Worm (Caenorhabditis elegans): ENCODE results near the gene F18A11.2.
A peak's percentile ranks its signal among the peaks of the same experiment; 100 is the strongest.
"Not testable (repeated sequence)": the region's sequence is repeated elsewhere in the genome, so short reads cannot be mapped to it uniquely, and the experiment has no call there.

The F18A11.2 gene

DNA sequence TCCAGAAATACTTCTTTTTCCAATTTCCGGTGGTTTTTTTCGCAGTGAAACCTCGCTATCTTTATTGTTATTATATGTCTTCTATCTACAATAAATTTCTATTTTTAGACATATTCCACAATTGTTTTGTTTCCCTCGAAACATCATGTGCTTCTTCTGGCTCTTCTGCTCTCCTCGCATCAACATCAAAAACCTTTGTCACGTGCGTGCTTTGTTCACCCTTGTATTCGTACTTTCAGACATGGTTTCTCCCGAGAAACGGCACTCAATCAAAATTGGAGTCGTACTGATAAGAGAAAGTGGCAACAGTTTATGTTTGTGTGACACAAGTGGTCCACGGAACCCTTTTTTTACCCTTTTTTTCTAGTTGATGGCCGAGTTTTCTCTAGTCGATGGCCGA is 46.2 kb downstream of the F18A11.2 start:
- TF ChIP-seq mbf-1 (tag; optimal IDR thresholded peaks at IDR 0.05) (no peak), gmeb-1 (tag; optimal IDR thresholded peaks at IDR 0.05) (peak; percentile 34), sma-9 (GFP tag; optimal IDR thresholded peaks at IDR 0.05) (peak; percentile 82), sma-9 (tag; optimal IDR thresholded peaks at IDR 0.05) (no peak), F13H6.1 (tag; optimal IDR thresholded peaks at IDR 0.05) (peak; percentile 57), ama-1 (optimal IDR thresholded peaks at IDR 0.05) (no peak), unc-62 (GFP tag; optimal IDR thresholded peaks at IDR 0.05) (no peak), ceh-82 (tag; optimal IDR thresholded peaks at IDR 0.05) (no peak), elt-1 (tag; optimal IDR thresholded peaks at IDR 0.05) (no peak), sma-3 (GFP tag; optimal IDR thresholded peaks at IDR 0.05) (peak; percentile 25), fos-1 (tag; optimal IDR thresholded peaks at IDR 0.05) (peak; percentile 31), skn-1 (tag; optimal IDR thresholded peaks at IDR 0.05) (no peak), R02D3.7 (tag; optimal IDR thresholded peaks at IDR 0.05) (no peak), crh-2 (tag; optimal IDR thresholded peaks at IDR 0.05) (peak; percentile 70), ZK546.5 (tag; optimal IDR thresholded peaks at IDR 0.05) (no peak)

DNA sequence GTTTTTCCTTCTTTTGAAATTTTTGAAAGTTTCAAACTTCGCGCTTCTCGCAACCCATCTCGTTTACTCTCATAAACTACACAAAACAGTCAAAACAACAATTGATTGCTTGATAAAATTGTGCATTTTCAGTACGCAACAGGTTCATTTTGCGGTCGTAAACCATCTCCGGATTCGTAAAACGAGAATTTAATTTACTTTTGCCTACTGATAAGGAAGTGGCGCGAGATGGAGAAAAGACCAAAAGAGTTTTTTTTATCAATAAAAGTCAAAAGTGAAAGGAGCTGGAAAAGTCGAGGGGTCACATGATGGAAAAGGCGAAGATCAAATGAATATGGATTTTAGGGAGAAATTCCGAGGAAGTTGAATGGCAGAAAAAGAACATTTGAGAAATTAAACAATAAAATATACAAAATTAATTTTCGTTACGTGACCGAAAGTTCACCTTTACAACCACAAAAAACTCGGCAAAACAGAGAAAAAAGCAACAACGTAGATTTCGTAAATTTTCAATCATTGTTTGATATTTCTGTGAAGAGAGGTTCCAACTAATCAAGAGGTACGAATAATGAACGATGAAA is 47.4 kb downstream of the F18A11.2 start, which contains the start of gene F42G4.6:
Gene F42G4.6, plus strand, starts transcription at position 531 of the 581 bp plus-strand sequence.
- TF ChIP-seq lin-39 (tag; optimal IDR thresholded peaks at IDR 0.05): no peak
- peak; percentile 49 for TF ChIP-seq gmeb-1 (tag; optimal IDR thresholded peaks at IDR 0.05)
- TF ChIP-seq nhr-21 (tag; optimal IDR thresholded peaks at IDR 0.05): no peak
- peak; percentile 74 for TF ChIP-seq fos-1 (tag; optimal IDR thresholded peaks at IDR 0.05)
- TF ChIP-seq sma-9 (GFP tag; optimal IDR thresholded peaks at IDR 0.05): peak; percentile 12
- TF ChIP-seq sma-9 (tag; optimal IDR thresholded peaks at IDR 0.05): no peak
- TF ChIP-seq crh-2 (tag; optimal IDR thresholded peaks at IDR 0.05): peak; percentile 26
- no peak for TF ChIP-seq zag-1 (tag; optimal IDR thresholded peaks at IDR 0.05)
- TF ChIP-seq unc-39 (tag; optimal IDR thresholded peaks at IDR 0.05): no peak

DNA sequence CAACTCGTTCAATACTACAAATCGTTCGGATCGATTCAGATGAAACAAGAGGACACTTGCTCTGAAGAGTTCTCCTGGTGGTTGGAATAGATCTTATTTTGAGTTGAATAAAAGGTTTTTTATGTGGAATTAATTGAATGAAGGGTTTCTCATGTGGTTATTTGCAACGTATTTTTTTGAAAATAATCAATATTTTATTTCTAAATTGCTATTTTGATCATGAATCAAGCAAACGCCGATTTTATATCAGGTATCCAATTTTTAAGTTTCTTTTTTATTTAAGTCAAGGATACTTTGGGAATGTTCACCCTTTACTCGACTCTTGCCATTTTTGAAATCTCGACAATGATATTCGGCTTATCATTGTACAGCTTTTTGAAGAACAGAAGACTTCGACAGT is 49.1 kb downstream of the F18A11.2 start, which contains the start of gene Y81G3A.2:
Gene Y81G3A.2, plus strand, starts transcription at position 301 of the 400 bp plus-strand sequence.
- not testable (repeated sequence) for TF ChIP-seq ama-1 (optimal IDR thresholded peaks at IDR 0.05); unc-55 (GFP tag; optimal IDR thresholded peaks at IDR 0.05); nhr-12 (tag; optimal IDR thresholded peaks at IDR 0.05)

DNA sequence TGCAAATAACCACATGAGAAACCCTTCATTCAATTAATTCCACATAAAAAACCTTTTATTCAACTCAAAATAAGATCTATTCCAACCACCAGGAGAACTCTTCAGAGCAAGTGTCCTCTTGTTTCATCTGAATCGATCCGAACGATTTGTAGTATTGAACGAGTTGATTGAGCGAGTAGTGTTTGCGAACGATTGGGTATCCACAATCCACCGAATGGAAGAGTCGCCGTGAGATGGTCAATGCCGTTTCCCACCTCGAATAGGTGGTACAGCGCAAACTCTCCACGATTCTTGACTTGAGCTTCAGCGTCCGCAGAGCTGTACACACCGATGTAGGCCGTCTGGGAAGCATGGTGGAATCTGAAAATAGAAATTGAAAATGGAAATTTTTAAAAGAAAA is 50.9 kb downstream of the F18A11.2 start, which contains the start of gene Y81G3A.6:
Gene Y81G3A.6, minus strand, starts transcription at position 101 of the 400 bp plus-strand sequence.
- not testable (repeated sequence) for TF ChIP-seq F13H6.1, mbf-1, skn-1 (tag; optimal IDR thresholded peaks at IDR 0.05)

DNA sequence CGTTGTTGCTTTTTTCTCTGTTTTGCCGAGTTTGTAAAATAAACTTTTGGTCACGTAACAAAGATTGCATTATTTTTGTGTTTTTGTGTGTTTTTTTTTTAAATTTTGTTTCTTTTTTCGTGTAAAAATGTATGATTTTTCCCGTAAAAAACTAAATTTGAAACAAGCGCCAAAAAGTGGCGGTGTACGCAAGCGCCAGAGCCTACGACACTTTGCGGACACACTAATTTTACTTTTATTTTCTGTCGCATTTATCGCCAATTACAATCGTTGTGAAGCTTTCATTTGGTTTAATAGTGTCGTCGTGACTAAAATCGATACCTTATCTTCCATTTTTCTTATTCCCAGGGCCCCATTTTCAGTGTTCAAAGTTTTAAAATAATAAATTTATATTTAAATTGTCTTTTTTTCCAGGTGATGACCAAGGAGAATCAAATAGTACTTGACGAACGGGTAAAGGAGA is 52.3 kb downstream of the F18A11.2 start, which contains the start of the genes Y81G3A.1 and gcn-2:
Gene Y81G3A.1, minus strand, starts transcription at position 175 of the 463 bp plus-strand sequence.
Gene gcn-2, plus strand, starts transcription at position 413 of the 463 bp plus-strand sequence.
- TF ChIP-seq ceh-16 (tag; optimal IDR thresholded peaks at IDR 0.05): peak; percentile 36
- peak; percentile 70 for TF ChIP-seq unc-55 (GFP tag; optimal IDR thresholded peaks at IDR 0.05)
- TF ChIP-seq nhr-21 (tag; optimal IDR thresholded peaks at IDR 0.05): peak; percentile 0
- peak; percentile 10 for TF ChIP-seq fos-1 (tag; optimal IDR thresholded peaks at IDR 0.05)
- TF ChIP-seq gmeb-1 (tag; optimal IDR thresholded peaks at IDR 0.05): peak; percentile 96
- TF ChIP-seq crh-2 (tag; optimal IDR thresholded peaks at IDR 0.05): peak; percentile 46
- TF ChIP-seq ztf-11 (tag; optimal IDR thresholded peaks at IDR 0.05): no peak
- no peak for TF ChIP-seq nhr-237 (tag; optimal IDR thresholded peaks at IDR 0.05)
- TF ChIP-seq sma-9 (GFP tag; optimal IDR thresholded peaks at IDR 0.05): peak; percentile 52
- TF ChIP-seq sma-9 (tag; optimal IDR thresholded peaks at IDR 0.05): no peak
- TF ChIP-seq nhr-129 (tag; optimal IDR thresholded peaks at IDR 0.05): peak; percentile 46
- peak; percentile 19 for TF ChIP-seq lin-11 (tag; optimal IDR thresholded peaks at IDR 0.05)
- TF ChIP-seq lsy-2 (tag; optimal IDR thresholded peaks at IDR 0.05): peak in 1 of 2 experiments; percentile 46
- peak; percentile 29 for TF ChIP-seq sma-3 (GFP tag; optimal IDR thresholded peaks at IDR 0.05)
- TF ChIP-seq ZK546.5 (tag; optimal IDR thresholded peaks at IDR 0.05): no peak

DNA sequence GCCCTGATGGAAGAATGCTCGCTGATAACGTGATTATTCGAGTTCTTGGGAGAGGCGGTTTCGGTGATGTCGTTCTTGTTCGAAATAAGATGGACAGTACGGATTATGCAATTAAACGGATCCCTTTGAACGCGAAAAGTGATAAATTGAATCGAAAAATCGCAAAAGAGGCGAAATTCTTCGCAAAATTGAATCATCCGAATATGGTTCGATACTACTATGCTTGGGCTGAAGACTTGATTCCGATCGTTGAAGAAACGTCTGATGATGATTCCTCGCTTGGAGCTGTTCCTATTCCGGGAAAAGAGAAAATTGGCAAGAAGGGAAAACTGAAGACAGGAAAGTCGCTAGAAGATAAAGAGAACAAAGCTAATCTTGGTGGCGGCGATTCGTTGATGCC is 54.5 kb downstream of the F18A11.2 start:
- no peak for TF ChIP-seq nhr-11 (tag; optimal IDR thresholded peaks at IDR 0.05)
- TF ChIP-seq ama-1 (optimal IDR thresholded peaks at IDR 0.05): no peak
- no peak for TF ChIP-seq nhr-21 (tag; optimal IDR thresholded peaks at IDR 0.05)
- no peak for TF ChIP-seq lsy-2 (tag; optimal IDR thresholded peaks at IDR 0.05)
- TF ChIP-seq aly-2 (tag; optimal IDR thresholded peaks at IDR 0.05): no peak
- TF ChIP-seq dmd-4 (tag; optimal IDR thresholded peaks at IDR 0.05): no peak
- no peak for TF ChIP-seq unc-55 (GFP tag; optimal IDR thresholded peaks at IDR 0.05)
- TF ChIP-seq lin-11 (tag; optimal IDR thresholded peaks at IDR 0.05): no peak
- TF ChIP-seq alr-1 (tag; optimal IDR thresholded peaks at IDR 0.05): no peak
- TF ChIP-seq ceh-16 (tag; optimal IDR thresholded peaks at IDR 0.05): no peak
- TF ChIP-seq nhr-25 (tag; optimal IDR thresholded peaks at IDR 0.05): no peak
- TF ChIP-seq sem-4 (tag; optimal IDR thresholded peaks at IDR 0.05): no peak
- TF ChIP-seq egl-27 (tag; optimal IDR thresholded peaks at IDR 0.05): no peak
- TF ChIP-seq nhr-23 (tag; optimal IDR thresholded peaks at IDR 0.05): no peak
- no peak for TF ChIP-seq peb-1 (tag; optimal IDR thresholded peaks at IDR 0.05)
- no peak for TF ChIP-seq elt-3 (tag; optimal IDR thresholded peaks at IDR 0.05)
- TF ChIP-seq sma-9 (GFP tag; optimal IDR thresholded peaks at IDR 0.05): no peak
- no peak for TF ChIP-seq sma-9 (tag; optimal IDR thresholded peaks at IDR 0.05)
- TF ChIP-seq ceh-82 (tag; optimal IDR thresholded peaks at IDR 0.05): no peak
- no peak for TF ChIP-seq skn-1 (tag; optimal IDR thresholded peaks at IDR 0.05)
- no peak for TF ChIP-seq sma-3 (GFP tag; optimal IDR thresholded peaks at IDR 0.05)
